Worm (Caenorhabditis elegans) whole organism, late embryonic: ENCODE measurements around the gene ZK84.5.

ENCODE experiments used
- C08G9.2 ChIP-seq: sonication (generic microtip); optimal IDR thresholded peaks from 2 replicates; lab custom pipeline; 2016; ENCODE audit warnings: mild to moderate bottlenecking, missing genetic modification characterization, moderate library complexity, missing compliant biosample characterization
- K02D7.2 ChIP-seq: sonication (generic microtip); optimal IDR thresholded peaks from 2 replicates; lab custom pipeline; 2017; ENCODE audit warnings: mild to moderate bottlenecking, missing genetic modification characterization, missing compliant biosample characterization
- ceh-45 ChIP-seq: fragments of 200-800 bp; sonication (Bioruptor generic); IDR thresholded peaks from 2 replicates; pipeline ENCODE4 v1.3.6; 2022; ENCODE audit warnings: missing genetic modification reagents, missing genetic modification characterization, missing compliant biosample characterization
- elt-2 ChIP-seq: sonication (generic microtip); optimal IDR thresholded peaks from 2 replicates; lab custom pipeline; 2016; ENCODE audit warnings: missing genetic modification reagents, missing genetic modification characterization, missing compliant biosample characterization
- ets-4 ChIP-seq: sonication (generic microtip); optimal IDR thresholded peaks from 2 replicates; lab custom pipeline; 2016; ENCODE audit warnings: missing genetic modification characterization, missing compliant biosample characterization
- hlh-30 ChIP-seq: sonication (generic microtip); optimal IDR thresholded peaks from 2 replicates; lab custom pipeline; 2017; ENCODE audit warnings: antibody characterized with exemption, missing genetic modification characterization, missing compliant biosample characterization; ENCODE audit not compliant: insufficient read depth
- nfya-1 ChIP-seq: sonication (generic microtip); optimal IDR thresholded peaks from 2 replicates; lab custom pipeline; 2017; ENCODE audit warnings: missing genetic modification characterization, mild to moderate bottlenecking, missing compliant biosample characterization, antibody characterized with exemption, moderate library complexity
- nhr-11 ChIP-seq: fragments of 150-350 bp; optimal IDR thresholded peaks from 2 replicates; lab custom pipeline; 2014; ENCODE audit warnings: missing biosample characterization, missing genetic modification characterization
- pha-4 ChIP-seq: fragments of 150-350 bp; optimal IDR thresholded peaks from 2 replicates; lab custom pipeline; 2018; ENCODE audit warnings: missing biosample characterization, missing genetic modification reagents, missing genetic modification characterization
- pqm-1 ChIP-seq: sonication (generic microtip); optimal IDR thresholded peaks from 2 replicates; lab custom pipeline; 2016; ENCODE audit warnings: missing genetic modification characterization, missing compliant biosample characterization
- rnt-1 ChIP-seq: sonication (generic microtip); optimal IDR thresholded peaks from 2 replicates; lab custom pipeline; 2016; ENCODE audit warnings: missing genetic modification characterization, missing compliant biosample characterization
- syd-9 ChIP-seq: sonication (generic microtip); optimal IDR thresholded peaks from 2 replicates; lab custom pipeline; 2016; ENCODE audit warnings: mild to moderate bottlenecking, missing genetic modification characterization, moderate library complexity, missing compliant biosample characterization
- tbx-2 ChIP-seq: sonication (generic microtip); optimal IDR thresholded peaks from 2 replicates; lab custom pipeline; 2016; ENCODE audit warnings: missing genetic modification characterization, missing compliant biosample characterization

DNA sequence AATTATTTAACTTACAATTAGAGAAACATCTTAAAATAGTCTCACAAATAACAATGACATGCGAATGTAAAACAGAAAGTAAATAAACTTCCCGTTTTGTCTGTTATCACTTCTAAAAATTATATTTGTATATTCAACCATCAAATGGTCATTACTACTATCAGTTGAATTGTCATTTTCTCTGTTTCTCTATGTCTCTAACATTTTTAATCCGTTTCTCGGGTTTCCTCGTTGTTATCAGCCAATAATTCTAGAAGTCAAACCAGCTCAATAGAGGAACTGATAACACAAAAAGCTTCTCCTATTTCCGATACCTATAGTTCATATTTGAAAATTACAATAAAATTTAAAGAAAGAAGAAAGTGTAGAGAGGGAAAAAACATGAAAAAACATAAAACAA, 10.3 kb upstream of the ZK84.5 start:
- TF ChIP-seq syd-9 (tag; lab: Kevin White, UChicago) = no peak
- no peak for TF ChIP-seq nhr-11 (tag; lab: Kevin White, UChicago)
- TF ChIP-seq tbx-2 (tag; lab: Kevin White, UChicago) = no peak
- TF ChIP-seq ets-4 (tag; lab: Kevin White, UChicago) = no peak
- no peak for TF ChIP-seq hlh-30 (tag; lab: Kevin White, UChicago)
- no peak for TF ChIP-seq K02D7.2
- no peak for TF ChIP-seq pha-4
- TF ChIP-seq C08G9.2 (tag; lab: Kevin White, UChicago) = no peak
- TF ChIP-seq rnt-1 = no peak
- TF ChIP-seq nfya-1 (tag; lab: Kevin White, UChicago) = no peak
- peak; percentile 81 for TF ChIP-seq pqm-1
- no peak for TF ChIP-seq ceh-45 (GFP tag; lab: Robert Waterston, UW)
- TF ChIP-seq elt-2 (tag; lab: Kevin White, UChicago) = peak; percentile 94
